Worm (Caenorhabditis elegans) whole organism, dauer: ENCODE measurements around the gene F20D6.5.

Experiments used
- unc-62 ChIP-seq: sonication (generic microtip); optimal IDR thresholded peaks from 2 replicates; lab custom pipeline; 2017; ENCODE audit warnings: missing biosample characterization, missing genetic modification reagents, missing genetic modification characterization

Gene F20D6.5

DNA sequence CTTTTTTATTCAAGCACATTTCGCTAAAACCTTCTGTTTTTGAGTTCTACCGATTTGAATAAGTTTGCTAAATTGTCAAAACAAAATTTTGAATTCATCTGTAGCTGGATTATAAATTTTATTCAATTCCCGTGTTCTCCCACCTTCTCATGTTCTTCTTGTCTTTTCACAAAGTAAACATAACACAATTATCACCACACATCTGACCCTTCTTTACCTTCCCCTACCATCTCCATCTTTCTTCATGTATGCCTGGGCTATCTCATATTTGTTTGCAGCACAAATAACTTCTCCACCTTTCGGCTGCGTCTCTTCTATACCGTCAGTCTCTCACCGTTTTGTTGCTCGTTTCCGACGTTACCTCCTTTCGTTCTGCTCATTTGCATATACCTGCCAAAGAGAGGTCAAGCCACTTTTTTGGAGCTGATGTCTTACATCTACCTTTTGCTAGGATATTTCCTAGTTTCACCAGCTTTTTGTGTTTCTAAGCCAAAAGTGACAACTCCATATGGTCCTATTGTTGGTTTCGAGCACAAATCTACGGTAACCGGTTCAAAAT is 41.4 kb downstream of the F20D6.5 start, which contains the start of gene cest-17:
Gene cest-17 (plus strand): TSS at position 248 of the 559 bp plus-strand sequence.
- no peak for TF ChIP-seq unc-62 (GFP tag; lab: Kevin White, UChicago)

DNA sequence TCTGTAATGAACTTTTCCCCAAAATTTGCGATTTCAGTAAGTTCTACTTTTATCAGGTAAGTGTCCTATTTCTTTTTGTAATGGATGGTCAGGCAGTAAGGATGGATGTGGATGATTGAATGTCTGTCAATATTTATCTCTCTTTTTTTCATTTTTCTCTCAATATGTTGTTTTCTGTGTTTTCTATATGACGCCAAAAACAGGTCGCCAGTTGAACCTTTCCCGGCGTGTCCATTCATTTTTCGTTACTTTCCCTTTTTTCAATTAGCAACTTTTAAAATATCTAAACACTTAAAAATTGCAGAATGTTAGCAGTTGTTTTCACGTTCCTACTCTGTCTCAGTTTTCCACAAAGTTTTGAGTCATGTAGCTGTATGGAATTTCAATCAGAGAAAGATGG is 45.2 kb downstream of the F20D6.5 start, which contains the start of gene timp-1:
Gene timp-1 (plus strand): TSS at position 305 of the 400 bp plus-strand sequence.
- TF ChIP-seq unc-62 (GFP tag; lab: Kevin White, UChicago): no peak

DNA sequence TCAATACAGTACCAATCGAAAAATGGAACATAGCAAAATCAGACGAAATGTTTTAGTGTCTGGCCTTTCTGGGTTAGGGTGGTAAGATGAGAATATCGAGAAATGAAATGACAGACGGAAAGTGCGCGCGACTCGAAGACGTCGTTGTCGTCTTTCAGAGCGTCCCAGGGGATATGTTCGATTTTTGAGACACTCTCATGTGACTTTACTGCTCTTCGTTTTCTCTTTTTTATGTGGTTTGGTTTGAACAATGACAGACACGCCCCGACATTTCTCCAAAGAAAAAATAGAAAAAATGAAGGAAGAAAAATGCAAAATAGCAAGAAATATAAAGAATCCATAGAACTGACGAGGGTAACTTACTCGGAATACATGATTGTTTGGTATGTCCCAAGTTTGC is 48.8 kb downstream of the F20D6.5 start:
- TF ChIP-seq unc-62 (GFP tag; lab: Kevin White, UChicago): no peak

DNA sequence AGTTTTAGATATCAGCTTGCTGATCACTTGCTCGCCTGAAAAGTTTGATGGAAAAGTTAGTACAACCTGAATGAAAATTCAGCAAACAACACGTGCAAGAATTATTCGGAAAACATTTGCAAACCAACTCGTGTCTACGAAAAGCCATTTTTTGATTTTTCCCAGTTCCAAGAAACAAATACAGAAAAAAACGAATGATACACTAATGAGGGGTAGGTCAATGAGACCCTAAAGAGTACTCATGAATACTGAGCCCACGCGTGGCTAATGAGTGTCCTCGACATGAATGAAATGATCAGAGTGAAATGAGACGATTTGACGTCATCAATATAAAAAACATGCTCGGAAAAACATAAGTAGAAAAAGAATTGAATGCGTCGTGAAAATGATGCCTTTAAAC is 50.2 kb downstream of the F20D6.5 start:
- no peak for TF ChIP-seq unc-62 (GFP tag; lab: Kevin White, UChicago)

DNA sequence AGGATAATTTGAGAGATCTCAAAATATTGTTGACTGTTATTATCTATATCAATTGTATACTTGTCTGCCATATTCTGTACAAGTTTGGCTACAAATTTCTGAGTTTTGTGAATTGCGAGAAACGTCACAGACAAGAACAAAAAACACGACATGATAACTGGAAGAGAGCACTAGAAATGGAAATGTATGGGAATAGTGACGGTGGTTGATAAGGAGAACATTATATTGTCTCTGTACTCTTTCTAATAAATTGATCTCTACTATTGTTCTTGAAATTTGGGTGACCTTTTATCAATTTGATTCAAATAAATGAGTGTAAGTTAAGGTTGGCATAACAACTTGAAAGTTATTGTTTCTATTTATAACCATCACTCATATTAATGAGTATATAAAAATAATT is 51.1 kb downstream of the F20D6.5 start:
- no peak for TF ChIP-seq unc-62 (GFP tag; lab: Kevin White, UChicago)

DNA sequence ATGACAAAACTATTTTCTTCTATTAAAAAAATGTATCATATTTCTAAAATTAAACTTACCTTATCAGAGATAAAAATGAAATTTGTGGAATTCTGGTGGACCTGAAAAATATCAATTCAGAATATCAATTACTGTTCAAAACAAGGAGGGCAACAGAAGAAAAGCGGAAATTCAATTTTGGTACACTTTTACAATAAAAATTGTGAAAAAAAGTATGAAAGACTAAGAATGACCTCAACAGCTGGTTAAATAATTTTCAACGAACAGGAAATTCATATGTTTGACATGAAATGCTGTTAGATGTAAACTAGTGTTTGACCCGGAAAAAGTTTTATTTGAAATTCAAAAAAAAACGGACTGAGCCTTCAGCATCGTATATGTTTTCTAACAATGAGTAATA is 52.1 kb downstream of the F20D6.5 start, which contains the start of gene K07C11.7:
Gene K07C11.7 (minus strand): TSS at position 101 of the 400 bp plus-strand sequence.
- no peak for TF ChIP-seq unc-62 (GFP tag; lab: Kevin White, UChicago)
